Worm (Caenorhabditis elegans) whole organism, young adult: ENCODE results near the gene dep-1.

ENCODE experiments used
- K12H6.12 ChIP-seq: fragments of 200-800 bp; sonication (Bioruptor generic); optimal IDR thresholded peaks from 2 replicates; lab custom pipeline; 2018; ENCODE audit warnings: mild to moderate bottlenecking, missing genetic modification characterization, missing compliant biosample characterization
- Y95B8A.8 ChIP-seq: fragments of 200-800 bp; sonication (Bioruptor generic); IDR thresholded peaks from 2 replicates; pipeline ENCODE4 v1.3.6; 2022; ENCODE audit warnings: missing genetic modification reagents, missing genetic modification characterization, missing compliant biosample characterization
- fkh-3 ChIP-seq: sonication (generic microtip); optimal IDR thresholded peaks from 2 replicates; lab custom pipeline; 2016; ENCODE audit warnings: mild to moderate bottlenecking, missing genetic modification characterization, missing compliant biosample characterization
- mes-4 ChIP-seq: sonication (generic microtip); optimal IDR thresholded peaks from 2 replicates; lab custom pipeline; 2016; ENCODE audit warnings: missing genotype, missing genetic modification characterization, missing compliant biosample characterization
- sptf-2 ChIP-seq: fragments of 200-800 bp; sonication (Bioruptor generic); optimal IDR thresholded peaks from 2 replicates; lab custom pipeline; 2018; ENCODE audit warnings: mild to moderate bottlenecking, missing genetic modification characterization, missing compliant biosample characterization

DNA sequence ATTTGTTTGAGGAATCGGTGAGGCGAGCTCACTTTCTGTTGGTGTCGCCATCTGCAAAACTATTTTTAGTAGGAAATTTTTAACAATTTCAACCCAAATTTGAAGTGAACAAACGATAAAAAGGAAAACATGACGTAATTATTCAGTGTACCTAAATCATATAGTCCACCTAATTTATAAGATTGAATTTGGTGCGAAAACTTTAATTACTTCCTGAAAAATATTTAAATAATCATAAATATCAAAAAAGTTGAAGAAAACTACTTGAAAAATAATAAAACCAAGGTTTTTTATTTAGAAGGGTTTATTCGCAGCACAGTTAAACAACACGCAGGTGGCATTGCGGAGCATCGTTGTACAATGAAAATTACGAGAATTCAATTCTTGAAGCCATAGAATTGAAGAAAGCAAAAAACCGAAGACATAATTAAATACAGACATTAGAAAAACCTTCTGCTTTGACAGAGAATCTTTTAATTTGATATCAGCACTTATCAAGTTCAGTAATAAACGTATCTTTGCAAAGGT, 46.0 kb downstream of the dep-1 start, which contains the start of gene tomm-40:
- TF ChIP-seq mes-4 (tag; lab: Kevin White, UChicago), result no peak
- no peak for TF ChIP-seq fkh-3
- no peak for TF ChIP-seq Y95B8A.8 (GFP tag; lab: Robert Waterston, UW)
- no peak for TF ChIP-seq K12H6.12 (tag; lab: Kevin White, UChicago)
- TF ChIP-seq sptf-2 (GFP tag; lab: Kevin White, UChicago), result no peak
